Fruit fly (Drosophila melanogaster) S2 (cell line): ENCODE results near the gene CG13049.

Source experiments
- CG8478 ChIP-seq: fragments of >200 bp; optimal IDR thresholded peaks from 2 replicates; lab custom pipeline; 2018
- CTCF ChIP-seq, 2 experiments: fragments of >200 bp; optimal IDR thresholded peaks; 2 replicates each; lab custom pipeline; 2018

CG13049 gene

dm6 chr3L:16281880-16282556 is at the start of gene CG13049:
Gene CG13049, minus strand, starts transcription at chr3L:16281930.
- TF ChIP-seq CG8478 (lab: Kevin White, UChicago) (no peak), CTCF (optimal IDR thresholded peaks at IDR 0.05; lab: Kevin White, UChicago) (no peak)

dm6 chr3L:16330740-16331139 is 49.0 kb upstream of the CG13049 start, which contains the start of gene CG33060:
Gene CG33060, plus strand, starts transcription at chr3L:16331040.
- TF ChIP-seq CG8478 (lab: Kevin White, UChicago) (no peak), CTCF (optimal IDR thresholded peaks at IDR 0.05; lab: Kevin White, UChicago) (no peak)

- TF ChIP-seq CTCF (optimal IDR thresholded peaks at IDR 0.05; lab: Kevin White, UChicago) (no peak), CG8478 (lab: Kevin White, UChicago) (no peak)
These were observed 47.8 kb upstream of the CG13049 start, which contains the start of gene CG33061 for dm6 chr3L:16329495-16329894. Gene CG33061, plus strand, starts transcription at chr3L:16329795.

- TF ChIP-seq CG8478 (lab: Kevin White, UChicago): no peak
- TF ChIP-seq CTCF (optimal IDR thresholded peaks at IDR 0.05; lab: Kevin White, UChicago): no peak
These were observed 46.6 kb upstream of the CG13049 start, which contains the start of gene CG13058 for dm6 chr3L:16328207-16328891. Gene CG13058, plus strand, starts transcription at chr3L:16328841.

dm6 chr3L:16327776-16328175 is 46.0 kb upstream of the CG13049 start, which contains the start of gene CG13038:
Gene CG13038, minus strand, starts transcription at chr3L:16327893.
- no peak for TF ChIP-seq CG8478 (lab: Kevin White, UChicago)
- TF ChIP-seq CTCF (optimal IDR thresholded peaks at IDR 0.05; lab: Kevin White, UChicago): no peak

- TF ChIP-seq CG8478 (lab: Kevin White, UChicago): no peak
- TF ChIP-seq CTCF (optimal IDR thresholded peaks at IDR 0.05; lab: Kevin White, UChicago): no peak
These were observed 44.9 kb upstream of the CG13049 start, which contains the start of the genes CG13040 and CG13039 for dm6 chr3L:16326657-16327056. Gene CG13040, minus strand, starts transcription at chr3L:16326757. Gene CG13039, minus strand, starts transcription at chr3L:16326762.

dm6 chr3L:16323372-16323771 is 41.6 kb upstream of the CG13049 start, which contains the start of gene CG13059:
Gene CG13059, plus strand, starts transcription at chr3L:16323672.
- TF ChIP-seq CTCF (optimal IDR thresholded peaks at IDR 0.05; lab: Kevin White, UChicago) (no peak), CG8478 (lab: Kevin White, UChicago) (no peak)

- no peak for TF ChIP-seq CTCF (optimal IDR thresholded peaks at IDR 0.05; lab: Kevin White, UChicago)
- TF ChIP-seq CG8478 (lab: Kevin White, UChicago): no peak
These were observed 39.4 kb upstream of the CG13049 start, which contains the start of gene CG42718 for dm6 chr3L:16321172-16321571. Gene CG42718, minus strand, starts transcription at chr3L:16321272.

- TF ChIP-seq CTCF (optimal IDR thresholded peaks at IDR 0.05; lab: Kevin White, UChicago) (no peak), CG8478 (lab: Kevin White, UChicago) (no peak)
These were observed 37.7 kb upstream of the CG13049 start, which contains the start of the genes CG13041 and CG13060 for dm6 chr3L:16319399-16319906. Gene CG13041, minus strand, starts transcription at chr3L:16319526. Gene CG13060, plus strand, starts transcription at chr3L:16319856.

- no peak for TF ChIP-seq CG8478 (lab: Kevin White, UChicago)
- TF ChIP-seq CTCF (optimal IDR thresholded peaks at IDR 0.05; lab: Kevin White, UChicago): no peak
These were observed 36.0 kb upstream of the CG13049 start, which contains the start of gene Nplp3 for dm6 chr3L:16317724-16318123. Gene Nplp3, plus strand, starts transcription at chr3L:16318024.

- TF ChIP-seq CG8478 (lab: Kevin White, UChicago) (no peak), CTCF (optimal IDR thresholded peaks at IDR 0.05; lab: Kevin White, UChicago) (no peak)
These were observed 32.3 kb upstream of the CG13049 start, which contains the start of gene CG13062 for dm6 chr3L:16313985-16314384. Gene CG13062, plus strand, starts transcription at chr3L:16314285.

- TF ChIP-seq CTCF (optimal IDR thresholded peaks at IDR 0.05; lab: Kevin White, UChicago) (no peak), CG8478 (lab: Kevin White, UChicago) (no peak)
These were observed 28.2 kb upstream of the CG13049 start for dm6 chr3L:16309972-16310371.

- TF ChIP-seq CG8478 (lab: Kevin White, UChicago): no peak
- no peak for TF ChIP-seq CTCF (optimal IDR thresholded peaks at IDR 0.05; lab: Kevin White, UChicago)
These were observed 26.6 kb upstream of the CG13049 start, which contains the start of gene CG13042 for dm6 chr3L:16308380-16308779. Gene CG13042, minus strand, starts transcription at chr3L:16308480.
